Fruit fly (Drosophila melanogaster) S2 (cell line): Measurements from ENCODE around the gene CG13737.

Source experiments
- CG8478 ChIP-seq: fragments of >200 bp; optimal IDR thresholded peaks from 2 replicates; lab custom pipeline; 2018
- CTCF ChIP-seq, 2 experiments: fragments of >200 bp; optimal IDR thresholded peaks; 2 replicates each; lab custom pipeline; 2018

DNA sequence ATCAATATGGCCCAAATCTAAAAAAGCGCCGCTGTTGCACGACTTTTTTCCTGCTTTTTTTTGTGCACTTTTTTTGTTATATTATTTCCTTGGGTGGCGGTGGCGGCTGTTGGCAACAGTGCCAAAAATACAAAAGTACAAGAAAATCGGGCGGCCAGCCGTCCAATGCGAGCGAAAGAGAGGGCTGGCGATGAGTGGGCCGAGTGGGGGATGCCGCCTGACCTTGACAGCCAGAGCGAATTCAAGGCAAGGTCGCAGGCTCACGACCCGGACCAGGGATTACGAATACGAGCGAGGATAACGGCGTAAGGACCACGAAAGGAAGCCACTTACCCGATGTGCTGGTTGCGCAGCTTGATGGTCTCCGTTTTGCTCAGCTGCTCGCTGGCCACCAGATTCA is 12.5 kb upstream of the CG13737 start:
- no peak for TF ChIP-seq CTCF (optimal IDR thresholded peaks at IDR 0.05; lab: Kevin White, UChicago)
- TF ChIP-seq CG8478 (lab: Kevin White, UChicago): no peak
